Worm (Caenorhabditis elegans): ENCODE data around the gene T25B6.5.

ce11 chrX:9035142-9035541, 13.6 kb upstream of the T25B6.5 start:
- no peak for TF ChIP-seq mdl-1 (tag; optimal IDR thresholded peaks at IDR 0.05)
- no peak for TF ChIP-seq elt-1 (tag; optimal IDR thresholded peaks at IDR 0.05)

All from whole organism, L3 larva.